Fruit fly (Drosophila melanogaster): ENCODE data around the gene CG1647.

The CG1647 gene

DNA sequence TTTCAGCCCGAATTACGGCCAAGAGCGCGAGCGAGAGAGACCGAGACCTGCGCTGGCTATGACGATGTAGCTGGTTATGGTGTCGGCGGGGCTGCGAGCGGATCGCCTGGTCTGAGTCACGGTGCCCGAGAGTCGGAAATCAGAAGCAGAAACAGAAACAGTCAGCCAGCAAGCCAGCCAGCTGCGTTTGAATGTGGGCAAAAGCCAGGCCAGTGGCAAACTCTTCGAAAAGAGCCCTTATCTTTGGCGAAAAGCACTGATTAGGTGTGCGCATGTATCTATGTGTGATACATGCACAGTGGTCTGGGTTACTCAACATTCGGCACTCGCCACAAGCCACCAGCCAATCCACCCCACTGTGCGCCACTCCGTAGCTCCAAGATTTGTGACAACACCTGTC, 11.2 kb downstream of the CG1647 start (continued):
- TF ChIP-seq pum (GFP tag; optimal IDR thresholded peaks at IDR 0.05): no peak
- no peak for TF ChIP-seq ap (GFP tag; IDR thresholded peaks at IDR 0.05)
- peak; percentile 21 for TF ChIP-seq HmgD (GFP tag; optimal IDR thresholded peaks at IDR 0.05)
- no peak for TF ChIP-seq CG3726 (GFP tag; IDR thresholded peaks at IDR 0.05)
- TF ChIP-seq ase (GFP tag; IDR thresholded peaks at IDR 0.05): no peak
- TF ChIP-seq sqz (GFP tag; optimal IDR thresholded peaks at IDR 0.05): no peak
- no peak; the same call in 1 of the 2 replicates for TF ChIP-seq CG13287 (GFP tag; IDR thresholded peaks at IDR 0.05; ENCODE audit: partially characterized antibody)
- no peak for TF ChIP-seq CG7745 (tag; optimal IDR thresholded peaks at IDR 0.05)
- TF ChIP-seq CG4854 (GFP tag; optimal IDR thresholded peaks at IDR 0.05): no peak
- peak; percentile 75 for TF ChIP-seq CG10543 (GFP tag; optimal IDR thresholded peaks at IDR 0.05)
- TF ChIP-seq dimm (GFP tag; IDR thresholded peaks at IDR 0.05): no peak
- TF ChIP-seq CG12104 (GFP tag; optimal IDR thresholded peaks at IDR 0.05): no peak
- no peak for TF ChIP-seq klu (GFP tag; IDR thresholded peaks at IDR 0.05)
- no peak for TF ChIP-seq HLHmδ (GFP tag; optimal IDR thresholded peaks at IDR 0.05)
- TF ChIP-seq CG8281 (tag; optimal IDR thresholded peaks at IDR 0.05): no peak
- TF ChIP-seq pan (optimal IDR thresholded peaks at IDR 0.05): no peak
- TF ChIP-seq pan (GFP tag; optimal IDR thresholded peaks at IDR 0.05 in 1 of 2, IDR thresholded peaks at IDR 0.05 in 1 of 2): no peak
- no peak for TF ChIP-seq tio (GFP tag; optimal IDR thresholded peaks at IDR 0.05)
- no peak for TF ChIP-seq CG2129 (GFP tag; IDR thresholded peaks at IDR 0.05; ENCODE audit: partially characterized antibody)
- no peak for TF ChIP-seq CG9797 (GFP tag; optimal IDR thresholded peaks at IDR 0.05)
- TF ChIP-seq Aef1 (GFP tag; IDR thresholded peaks at IDR 0.05): no peak
- no peak for TF ChIP-seq C15 (GFP tag; IDR thresholded peaks at IDR 0.05)
- no peak for TF ChIP-seq CG30403 (GFP tag; optimal IDR thresholded peaks at IDR 0.05)
- no peak for TF ChIP-seq CG15073 (GFP tag; optimal IDR thresholded peaks at IDR 0.05)
- no peak for TF ChIP-seq Ravus (GFP tag; IDR thresholded peaks at IDR 0.05)
- TF ChIP-seq CG10366 (GFP tag; IDR thresholded peaks at IDR 0.05): no peak
- TF ChIP-seq eve (GFP tag; optimal IDR thresholded peaks at IDR 0.05): no peak
- TF ChIP-seq ham (GFP tag; IDR thresholded peaks at IDR 0.05): no peak
- no peak for TF ChIP-seq CG7556 (GFP tag; optimal IDR thresholded peaks at IDR 0.05)
- no peak for TF ChIP-seq zf30C (GFP tag; optimal IDR thresholded peaks at IDR 0.05)
- TF ChIP-seq CG3281 (GFP tag; optimal IDR thresholded peaks at IDR 0.05): no peak
- TF ChIP-seq sna (GFP tag; IDR thresholded peaks at IDR 0.05; ENCODE audit: partially characterized antibody): no peak
- no peak for TF ChIP-seq ftz-f1 (GFP tag; optimal IDR thresholded peaks at IDR 0.05)
- TF ChIP-seq maf-S (GFP tag; optimal IDR thresholded peaks at IDR 0.05): no peak
- no peak for TF ChIP-seq CG33557 (GFP tag; optimal IDR thresholded peaks at IDR 0.05)
- no peak for TF ChIP-seq D19A (tag; optimal IDR thresholded peaks at IDR 0.05)
- no peak for TF ChIP-seq H2.0 (GFP tag; IDR thresholded peaks at IDR 0.05)
- TF ChIP-seq HLH3B (GFP tag; IDR thresholded peaks at IDR 0.05): 0 out of 2 replicates have a peak, but pooled peaks have one; percentile 18
- TF ChIP-seq Jarid2 (GFP tag; optimal IDR thresholded peaks at IDR 0.05): no peak
- no peak for TF ChIP-seq dan (GFP tag; IDR thresholded peaks at IDR 0.05)
- TF ChIP-seq lov (optimal IDR thresholded peaks at IDR 0.05): no peak
- TF ChIP-seq lov (GFP tag; IDR thresholded peaks at IDR 0.05): 0 out of 3 replicates have a peak, but pooled peaks have one; percentile 16
- TF ChIP-seq CG17361 (GFP tag; IDR thresholded peaks at IDR 0.05): no peak
- no peak for TF ChIP-seq ro (GFP tag; IDR thresholded peaks at IDR 0.05)
- no peak for TF ChIP-seq CG9437 (GFP tag; optimal IDR thresholded peaks at IDR 0.05)
- TF ChIP-seq sob (GFP tag; IDR thresholded peaks at IDR 0.05): peak; percentile 47; the same call in 1 of the 2 replicates
- TF ChIP-seq BtbVII (GFP tag; optimal IDR thresholded peaks at IDR 0.05): no peak
- TF ChIP-seq Atf6 (GFP tag; IDR thresholded peaks at IDR 0.05): no peak
- peak; percentile 29; the same call in 1 of the 3 replicates for TF ChIP-seq HLH4C (GFP tag; IDR thresholded peaks at IDR 0.05; ENCODE audit: partially characterized antibody)
- no peak for TF ChIP-seq Myb (GFP tag; optimal IDR thresholded peaks at IDR 0.05)
- no peak for TF ChIP-seq wor (GFP tag; IDR thresholded peaks at IDR 0.05)
- no peak for TF ChIP-seq CG10321 (GFP tag; IDR thresholded peaks at IDR 0.05)
- TF ChIP-seq gfzf (GFP tag; optimal IDR thresholded peaks at IDR 0.05): no peak
